Worm (Caenorhabditis elegans) whole organism, L1 larva: ENCODE results near the gene Y43F8B.3.
A peak's percentile ranks its signal among the peaks of the same experiment; 100 is the strongest.

ENCODE experiments used
- aly-2 ChIP-seq: fragments of 150-350 bp; optimal IDR thresholded peaks from 2 replicates; lab custom pipeline; 2014; ENCODE audit warnings: missing biosample characterization, missing genetic modification characterization
- egl-27 ChIP-seq, 2 experiments: fragments of 150-350 bp in 1 of 2; sonication (generic microtip); optimal IDR thresholded peaks; 3 replicates each; lab custom pipeline; 2017 to 2018; ENCODE audit warnings: missing biosample characterization in 2 of 2, missing genetic modification characterization in 2 of 2, missing genetic modification reagents in 2 of 2
- mdl-1 ChIP-seq, 2 experiments: fragments of 150-350 bp; optimal IDR thresholded peaks; 2 replicates each; lab custom pipeline; 2014 to 2017; ENCODE audit warnings: missing biosample characterization in 2 of 2, missing genetic modification characterization in 2 of 2, inconsistent platforms in 1 of 2
- nhr-47 ChIP-seq: sonication (generic microtip); optimal IDR thresholded peaks from 2 replicates; lab custom pipeline; 2016; ENCODE audit warnings: mild to moderate bottlenecking, missing genetic modification characterization, moderate library complexity, missing compliant biosample characterization

DNA sequence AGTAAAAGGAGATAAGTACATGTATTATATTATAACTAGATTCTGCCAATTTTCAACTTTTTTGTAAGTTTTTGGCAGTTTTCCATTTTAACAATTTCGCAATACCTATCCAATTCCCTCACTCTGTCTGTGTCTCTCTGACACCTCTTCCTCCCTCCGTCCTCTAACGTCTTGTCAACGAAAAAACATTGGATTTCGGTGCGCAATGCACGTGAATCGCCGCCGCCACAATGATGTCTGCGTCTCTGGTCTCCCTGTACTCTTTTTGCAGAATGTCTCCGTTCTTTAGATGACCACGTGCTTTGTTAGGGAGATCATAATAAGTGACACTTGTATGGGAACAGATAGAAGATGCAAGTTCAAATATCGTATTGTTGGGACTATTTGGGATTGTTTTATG lies 26.3 kb downstream of the Y43F8B.3 start:
- TF ChIP-seq mdl-1 (tag; optimal IDR thresholded peaks at IDR 0.05; lab: Kevin White, UChicago) (peak; percentile 95 to 100), egl-27 (tag; optimal IDR thresholded peaks at IDR 0.05; lab: Kevin White, UChicago) (peak; percentile 81 to 98), nhr-47 (tag; lab: Kevin White, UChicago) (peak; percentile 96), aly-2 (tag; lab: Kevin White, UChicago) (no peak)
